Worm (Caenorhabditis elegans): Measurements from ENCODE around the gene acp-2.
A peak's percentile ranks its signal among the peaks of the same experiment; 100 is the strongest.

acp-2 gene

ce11 chrII:8412061-8412721 lies 19.7 kb downstream of the acp-2 start, which contains the start of gene efl-3 (continued):
- TF ChIP-seq ceh-18 (tag; optimal IDR thresholded peaks at IDR 0.05), result no peak
- TF ChIP-seq ets-4 (tag; optimal IDR thresholded peaks at IDR 0.05), result no peak
- TF ChIP-seq sox-2 (GFP tag; IDR thresholded peaks at IDR 0.05), result no peak
- TF ChIP-seq hlh-15 (tag; optimal IDR thresholded peaks at IDR 0.05), result no peak
- no peak for TF ChIP-seq F13H6.1 (tag; optimal IDR thresholded peaks at IDR 0.05)
- peak; percentile 22 for TF ChIP-seq ceh-2 (tag; optimal IDR thresholded peaks at IDR 0.05)
- TF ChIP-seq ceh-48 (tag; optimal IDR thresholded peaks at IDR 0.05), result no peak
- no peak for TF ChIP-seq ttx-3 (tag; optimal IDR thresholded peaks at IDR 0.05)
- TF ChIP-seq ceh-9 (tag; optimal IDR thresholded peaks at IDR 0.05), result no peak
- TF ChIP-seq fax-1 (tag; optimal IDR thresholded peaks at IDR 0.05), result no peak
- no peak for TF ChIP-seq pqm-1 (tag; optimal IDR thresholded peaks at IDR 0.05)
- TF ChIP-seq T23F11.4 (GFP tag; optimal IDR thresholded peaks at IDR 0.05), result no peak
- no peak for TF ChIP-seq hlh-13 (GFP tag; optimal IDR thresholded peaks at IDR 0.05)
- TF ChIP-seq ahr-1 (tag; optimal IDR thresholded peaks at IDR 0.05), result no peak
- no peak for TF ChIP-seq unc-86 (tag; optimal IDR thresholded peaks at IDR 0.05)
- no peak for TF ChIP-seq ceh-14 (tag; optimal IDR thresholded peaks at IDR 0.05)
- TF ChIP-seq lim-6 (tag; optimal IDR thresholded peaks at IDR 0.05), result no peak
- TF ChIP-seq K09A11.1 (tag; optimal IDR thresholded peaks at IDR 0.05; ENCODE audit: insufficient read depth), result no peak
- TF ChIP-seq pros-1 (tag; optimal IDR thresholded peaks at IDR 0.05), result no peak
- no peak for TF ChIP-seq fkh-10 (GFP tag; optimal IDR thresholded peaks at IDR 0.05)
- TF ChIP-seq Y22D7AL.16 (tag; optimal IDR thresholded peaks at IDR 0.05), result no peak
- no peak for TF ChIP-seq unc-55 (GFP tag; optimal IDR thresholded peaks at IDR 0.05)
- no peak for TF ChIP-seq pat-9 (tag; optimal IDR thresholded peaks at IDR 0.05)
- peak; percentile 22 for TF ChIP-seq nfya-1 (tag; optimal IDR thresholded peaks at IDR 0.05)
- TF ChIP-seq pha-4 (tag; optimal IDR thresholded peaks at IDR 0.05), result no peak
- TF ChIP-seq dve-1 (tag; optimal IDR thresholded peaks at IDR 0.05), result no peak
- no peak for TF ChIP-seq eyg-1 (tag; optimal IDR thresholded peaks at IDR 0.05)
- no peak for TF ChIP-seq ama-1 (optimal IDR thresholded peaks at IDR 0.05)
- peak; percentile 1 for TF ChIP-seq sdc-2 (tag; optimal IDR thresholded peaks at IDR 0.05)
- peak; percentile 42 for TF ChIP-seq ref-2 (tag; optimal IDR thresholded peaks at IDR 0.05)
- no peak for TF ChIP-seq pag-3 (tag; optimal IDR thresholded peaks at IDR 0.05; ENCODE audit: borderline replicate concordance)
- no peak for TF ChIP-seq che-1 (tag; optimal IDR thresholded peaks at IDR 0.05)
- TF ChIP-seq mec-3 (tag; optimal IDR thresholded peaks at IDR 0.05; ENCODE audit: borderline replicate concordance), result no peak
- no peak for TF ChIP-seq zip-5 (tag; optimal IDR thresholded peaks at IDR 0.05)
- no peak for TF ChIP-seq elt-4 (tag; optimal IDR thresholded peaks at IDR 0.05)
- no peak for TF ChIP-seq ztf-16 (tag; optimal IDR thresholded peaks at IDR 0.05)

- TF ChIP-seq dve-1 (tag; optimal IDR thresholded peaks at IDR 0.05) (no peak), zip-5 (tag; optimal IDR thresholded peaks at IDR 0.05) (no peak), hlh-15 (tag; optimal IDR thresholded peaks at IDR 0.05) (no peak), pat-9 (tag; optimal IDR thresholded peaks at IDR 0.05) (no peak), ref-2 (tag; optimal IDR thresholded peaks at IDR 0.05) (no peak), pag-3 (tag; optimal IDR thresholded peaks at IDR 0.05; ENCODE audit: borderline replicate concordance) (no peak), ceh-14 (tag; optimal IDR thresholded peaks at IDR 0.05) (no peak), ets-4 (tag; optimal IDR thresholded peaks at IDR 0.05) (no peak)
Observed at ce11 chrII:8411002-8411401, 20.9 kb downstream of the acp-2 start.

- TF ChIP-seq pax-1 (tag; optimal IDR thresholded peaks at IDR 0.05), result no peak
Observed at ce11 chrII:8409538-8409937, 22.3 kb downstream of the acp-2 start.

ce11 chrII:8407491-8407890 lies 24.4 kb downstream of the acp-2 start, which contains the start of gene sra-13:
sra-13 (plus strand) TSS chrII:8407685.
- no peak for TF ChIP-seq pat-9 (tag; optimal IDR thresholded peaks at IDR 0.05)
- TF ChIP-seq fax-1 (tag; optimal IDR thresholded peaks at IDR 0.05), result no peak

Data from whole organism, late embryonic.